Fruit fly (Drosophila melanogaster) whole organism: ENCODE data around the gene kni.

ENCODE experiments used
- CG8478 ChIP-seq: fragments of >200 bp; optimal IDR thresholded peaks from 2 replicates; lab custom pipeline; 2018; ENCODE audit warnings: inconsistent platforms
- Dll ChIP-seq: fragments of >200 bp; optimal IDR thresholded peaks from 2 replicates; lab custom pipeline; 2017
- pan ChIP-seq: fragments of >200 bp; optimal IDR thresholded peaks from 2 replicates; lab custom pipeline; 2017
- psq ChIP-seq: fragments of >200 bp; optimal IDR thresholded peaks from 2 replicates; lab custom pipeline; 2017
- usp ChIP-seq: fragments of >200 bp; optimal IDR thresholded peaks from 2 replicates; lab custom pipeline; 2017; ENCODE audit warnings: missing biosample characterization, missing genetic modification characterization, mixed read lengths

DNA sequence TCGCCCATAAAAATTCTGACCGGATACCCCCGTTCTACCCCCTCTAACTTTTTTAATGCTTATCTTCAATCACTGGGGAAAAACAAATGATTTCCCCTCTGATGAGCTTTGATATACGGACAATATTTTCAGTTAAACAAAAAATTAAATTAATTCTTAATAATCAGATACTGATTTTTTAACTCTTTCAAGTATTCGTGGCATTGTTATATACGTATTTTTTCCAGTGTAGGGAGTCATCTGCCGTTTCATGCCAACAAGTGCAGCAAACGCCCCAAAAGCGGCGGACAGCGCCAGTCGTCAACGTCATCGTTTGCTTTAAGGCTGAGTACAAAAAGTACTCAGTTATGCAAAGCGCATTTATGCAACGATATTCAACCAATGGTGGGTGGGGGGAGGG, 5.5 kb upstream of the kni start:
- no peak for TF ChIP-seq usp (GFP tag; lab: Kevin White, UChicago)
- no peak for TF ChIP-seq CG8478 (lab: Kevin White, UChicago)
- no peak for TF ChIP-seq pan (lab: Kevin White, UChicago)
- no peak for TF ChIP-seq psq (lab: Kevin White, UChicago)
- no peak for TF ChIP-seq Dll (lab: Kevin White, UChicago)
